Worm (Caenorhabditis elegans) whole organism, L2 larva: ENCODE measurements around the gene F02C12.2.

ENCODE experiments used
- C34F6.9 ChIP-seq: fragments of 150-350 bp; optimal IDR thresholded peaks from 2 replicates; lab custom pipeline; 2014; ENCODE audit warnings: missing biosample characterization, missing genetic modification characterization
- F13H6.1 ChIP-seq: sonication (generic microtip); optimal IDR thresholded peaks from 2 replicates; lab custom pipeline; 2016; ENCODE audit warnings: missing genetic modification characterization, missing compliant biosample characterization
- R02D3.7 ChIP-seq: fragments of 150-350 bp; optimal IDR thresholded peaks from 2 replicates; lab custom pipeline; 2014; ENCODE audit warnings: missing biosample characterization, missing genetic modification characterization
- alr-1 ChIP-seq: fragments of 150-350 bp; optimal IDR thresholded peaks from 2 replicates; lab custom pipeline; 2014; ENCODE audit warnings: missing biosample characterization, missing genetic modification characterization
- ama-1 ChIP-seq: fragments of 150-350 bp; optimal IDR thresholded peaks from 2 replicates; lab custom pipeline; 2018; ENCODE audit warnings: inconsistent platforms
- blmp-1 ChIP-seq: sonication (generic microtip); optimal IDR thresholded peaks from 2 replicates; lab custom pipeline; 2017; ENCODE audit warnings: missing genetic modification characterization, mild to moderate bottlenecking, missing compliant biosample characterization, antibody characterized with exemption, moderate library complexity; ENCODE audit not compliant: insufficient read depth
- ceh-16 ChIP-seq: fragments of 150-350 bp; optimal IDR thresholded peaks from 2 replicates; lab custom pipeline; 2014; ENCODE audit warnings: missing biosample characterization, missing genetic modification characterization
- crh-2 ChIP-seq: sonication (generic microtip); optimal IDR thresholded peaks from 2 replicates; lab custom pipeline; 2017; ENCODE audit warnings: missing biosample characterization, missing genetic modification characterization
- dmd-4 ChIP-seq: sonication (generic microtip); optimal IDR thresholded peaks from 2 replicates; lab custom pipeline; 2017; ENCODE audit warnings: missing biosample characterization, missing genetic modification characterization
- elt-3 ChIP-seq: sonication (generic microtip); optimal IDR thresholded peaks from 2 replicates; lab custom pipeline; 2017; ENCODE audit warnings: missing biosample characterization, missing genetic modification characterization
- fos-1 ChIP-seq: fragments of 150-350 bp; optimal IDR thresholded peaks from 2 replicates; lab custom pipeline; 2014; ENCODE audit warnings: missing biosample characterization, missing genetic modification characterization
- gmeb-1 ChIP-seq: fragments of 150-350 bp; optimal IDR thresholded peaks from 2 replicates; lab custom pipeline; 2014; ENCODE audit warnings: missing biosample characterization, missing genetic modification characterization
- lin-13 ChIP-seq: fragments of 150-350 bp; optimal IDR thresholded peaks from 2 replicates; lab custom pipeline; 2014; ENCODE audit warnings: missing biosample characterization, missing genetic modification reagents, missing genetic modification characterization
- lsy-2 ChIP-seq, 2 experiments: fragments of 150-350 bp in 1 of 2; sonication (generic microtip) in 1 of 2; optimal IDR thresholded peaks; 2 replicates each; lab custom pipeline; 2014 to 2017; ENCODE audit warnings: missing biosample characterization in 2 of 2, missing genetic modification characterization in 2 of 2
- mbf-1 ChIP-seq: sonication (generic microtip); optimal IDR thresholded peaks from 2 replicates; lab custom pipeline; 2017; ENCODE audit warnings: missing biosample characterization, missing genetic modification characterization
- mdl-1 ChIP-seq, 2 experiments: fragments of 150-350 bp in 1 of 2; sonication (generic microtip) in 1 of 2; optimal IDR thresholded peaks; 2 replicates each; lab custom pipeline; 2017; ENCODE audit warnings: missing biosample characterization in 2 of 2, missing genetic modification characterization in 2 of 2
- nhr-10 ChIP-seq: sonication (generic microtip); optimal IDR thresholded peaks from 2 replicates; lab custom pipeline; 2017; ENCODE audit warnings: missing biosample characterization, missing genetic modification characterization
- nhr-129 ChIP-seq: fragments of 150-350 bp; optimal IDR thresholded peaks from 2 replicates; lab custom pipeline; 2014; ENCODE audit warnings: missing biosample characterization, missing genetic modification characterization
- nhr-21 ChIP-seq: fragments of 150-350 bp; optimal IDR thresholded peaks from 2 replicates; lab custom pipeline; 2014; ENCODE audit warnings: missing biosample characterization, missing genetic modification characterization
- nhr-23 ChIP-seq: fragments of 150-350 bp; optimal IDR thresholded peaks from 2 replicates; lab custom pipeline; 2014; ENCODE audit warnings: missing biosample characterization, missing genetic modification reagents, missing genetic modification characterization
- nhr-237 ChIP-seq: fragments of 150-350 bp; optimal IDR thresholded peaks from 2 replicates; lab custom pipeline; 2014; ENCODE audit warnings: missing biosample characterization, missing genetic modification characterization
- nhr-25 ChIP-seq: fragments of 150-350 bp; sonication (generic microtip); optimal IDR thresholded peaks from 3 replicates; lab custom pipeline; 2014; ENCODE audit warnings: missing biosample characterization, missing genetic modification characterization
- nhr-6 ChIP-seq: fragments of 150-350 bp; optimal IDR thresholded peaks from 2 replicates; lab custom pipeline; 2014; ENCODE audit warnings: missing biosample characterization, missing genetic modification characterization
- nhr-77 ChIP-seq: fragments of 150-350 bp; optimal IDR thresholded peaks from 2 replicates; lab custom pipeline; 2014; ENCODE audit warnings: missing biosample characterization, missing genetic modification characterization
- peb-1 ChIP-seq: fragments of 150-350 bp; optimal IDR thresholded peaks from 2 replicates; lab custom pipeline; 2014; ENCODE audit warnings: missing biosample characterization, missing genetic modification characterization
- sem-4 ChIP-seq: fragments of 150-350 bp; optimal IDR thresholded peaks from 2 replicates; lab custom pipeline; 2014; ENCODE audit warnings: missing biosample characterization, missing genetic modification reagents, missing genetic modification characterization
- sma-9 ChIP-seq, 2 experiments: fragments of 150-350 bp in 1 of 2; sonication (generic microtip) in 1 of 2; optimal IDR thresholded peaks; 2 replicates each; lab custom pipeline; 2014 to 2016; ENCODE audit warnings: missing genetic modification characterization in 2 of 2, mild to moderate bottlenecking in 1 of 2, missing biosample characterization in 1 of 2, missing compliant biosample characterization in 1 of 2, missing genetic modification reagents in 1 of 2, moderate library complexity in 1 of 2
- snpc-4 ChIP-seq: fragments of 150-350 bp; optimal IDR thresholded peaks from 2 replicates; lab custom pipeline; 2014; ENCODE audit warnings: missing biosample characterization, missing genetic modification characterization
- unc-55 ChIP-seq: fragments of 150-350 bp; sonication (generic microtip); optimal IDR thresholded peaks from 3 replicates; lab custom pipeline; 2014; ENCODE audit warnings: missing biosample characterization, missing genetic modification reagents, missing genetic modification characterization
- ztf-1 ChIP-seq: fragments of 200-800 bp; sonication (Bioruptor generic); conservative IDR thresholded peaks from 2 replicates; pipeline ENCODE4 v1.3.6; 2022; ENCODE audit warnings: missing genetic modification characterization, missing compliant biosample characterization
- ztf-4 ChIP-seq: fragments of 150-350 bp; optimal IDR thresholded peaks from 2 replicates; lab custom pipeline; 2014; ENCODE audit warnings: missing biosample characterization, missing genetic modification characterization

Gene F02C12.2

ce11 chrX:13352164-13352563 lies 47.0 kb downstream of the F02C12.2 start:
- TF ChIP-seq R02D3.7 (tag; lab: Kevin White, UChicago), result no peak
- peak; percentile 38 for TF ChIP-seq nhr-21 (tag; lab: Kevin White, UChicago)
- peak; percentile 73 for TF ChIP-seq sma-9 (GFP tag; optimal IDR thresholded peaks at IDR 0.05; lab: Kevin White, UChicago)
- TF ChIP-seq sma-9 (tag; optimal IDR thresholded peaks at IDR 0.05; lab: Kevin White, UChicago), result no peak
- peak; percentile 40 for TF ChIP-seq crh-2
- TF ChIP-seq, all 48 proteins: peak for 3

DNA sequence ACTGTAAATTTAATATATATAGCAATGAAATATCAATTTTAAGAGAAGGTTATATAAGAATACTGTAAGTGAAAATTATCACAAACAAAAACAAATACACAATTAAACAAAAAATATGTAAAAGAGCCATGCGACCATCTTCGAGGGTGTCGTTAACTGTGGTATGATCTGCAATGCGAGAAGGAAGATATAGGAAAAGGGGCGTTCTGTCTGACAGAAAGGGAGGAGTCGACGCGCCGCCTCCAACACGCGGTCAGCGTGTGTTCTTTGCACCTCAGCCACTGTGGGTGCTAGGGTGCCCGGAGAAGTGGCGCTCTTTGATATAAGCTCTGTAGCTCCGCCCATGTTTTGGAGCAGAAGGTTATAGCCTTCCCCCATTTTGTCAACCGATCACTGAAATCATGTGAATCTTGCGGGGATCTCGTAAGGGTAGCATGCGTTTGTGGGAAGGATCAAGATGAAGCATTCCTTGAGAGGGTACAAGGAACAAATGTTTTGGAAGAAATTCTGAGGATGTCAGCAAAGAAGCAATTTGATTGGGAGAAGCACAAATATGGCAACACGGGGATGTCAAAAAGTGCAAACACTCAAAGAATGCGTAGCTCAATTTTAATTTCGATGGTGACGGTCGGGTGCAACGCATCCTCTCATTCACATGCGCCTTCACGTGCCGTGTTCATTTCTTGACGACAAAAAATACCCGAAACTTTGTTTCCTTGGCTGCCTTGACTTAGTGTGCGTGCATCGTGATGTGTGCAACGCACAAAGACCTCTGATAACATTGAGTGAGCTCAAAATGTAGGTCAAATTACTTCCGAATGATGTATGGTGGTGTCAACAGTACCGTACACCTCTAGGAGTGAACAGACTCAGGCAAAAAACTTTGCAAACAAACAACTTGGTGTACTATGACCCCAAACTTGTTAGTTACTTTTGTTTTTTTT lies 48.0 kb downstream of the F02C12.2 start, which contains the start of gene mxl-3:
Gene mxl-3, minus strand, starts transcription at position 1 of the 944 bp plus-strand sequence.
- TF ChIP-seq nhr-129 (tag; lab: Kevin White, UChicago), result peak; percentile 53
- no peak for TF ChIP-seq nhr-237 (tag; lab: Kevin White, UChicago)
- no peak for TF ChIP-seq sem-4 (tag; lab: Kevin White, UChicago)
- no peak for TF ChIP-seq dmd-4
- TF ChIP-seq C34F6.9 (tag; lab: Kevin White, UChicago), result peak; percentile 2
- peak; percentile 14 for TF ChIP-seq fos-1
- TF ChIP-seq unc-55 (GFP tag; lab: Kevin White, UChicago), result no peak
- TF ChIP-seq nhr-23 (tag; lab: Kevin White, UChicago), result no peak
- TF ChIP-seq lsy-2 (tag; optimal IDR thresholded peaks at IDR 0.05; lab: Kevin White, UChicago), result peak in 1 of 2 experiments; percentile 55
- TF ChIP-seq alr-1 (tag; lab: Kevin White, UChicago), result no peak
- TF ChIP-seq nhr-6 (tag; lab: Kevin White, UChicago), result no peak
- peak; percentile 73 for TF ChIP-seq ama-1
- TF ChIP-seq ztf-4 (tag; lab: Kevin White, UChicago), result no peak
- peak; percentile 88 for TF ChIP-seq sma-9 (GFP tag; optimal IDR thresholded peaks at IDR 0.05; lab: Kevin White, UChicago)
- TF ChIP-seq sma-9 (tag; optimal IDR thresholded peaks at IDR 0.05; lab: Kevin White, UChicago), result no peak
- TF ChIP-seq F13H6.1, result peak; percentile 57
- TF ChIP-seq mbf-1 (tag; lab: Kevin White, UChicago), result no peak
- no peak for TF ChIP-seq ceh-16 (tag; lab: Kevin White, UChicago)
- TF ChIP-seq nhr-10 (tag; lab: Kevin White, UChicago), result no peak
- peak; percentile 65 for TF ChIP-seq nhr-21 (tag; lab: Kevin White, UChicago)
- TF ChIP-seq peb-1, result no peak
- peak; percentile 48 for TF ChIP-seq lin-13 (GFP tag; lab: Kevin White, UChicago)
- TF ChIP-seq blmp-1 (tag; lab: Kevin White, UChicago), result peak; percentile 58
- no peak for TF ChIP-seq elt-3 (tag; lab: Kevin White, UChicago)
- TF ChIP-seq nhr-25 (tag; lab: Kevin White, UChicago), result peak; percentile 44
- no peak for TF ChIP-seq snpc-4 (tag; lab: Kevin White, UChicago)
- TF ChIP-seq gmeb-1, result peak; percentile 15
- no peak for TF ChIP-seq R02D3.7 (tag; lab: Kevin White, UChicago)
- peak in 1 of 2 experiments; percentile 11 for TF ChIP-seq mdl-1 (tag; optimal IDR thresholded peaks at IDR 0.05; lab: Kevin White, UChicago)
- TF ChIP-seq nhr-77 (tag; lab: Kevin White, UChicago), result no peak

DNA sequence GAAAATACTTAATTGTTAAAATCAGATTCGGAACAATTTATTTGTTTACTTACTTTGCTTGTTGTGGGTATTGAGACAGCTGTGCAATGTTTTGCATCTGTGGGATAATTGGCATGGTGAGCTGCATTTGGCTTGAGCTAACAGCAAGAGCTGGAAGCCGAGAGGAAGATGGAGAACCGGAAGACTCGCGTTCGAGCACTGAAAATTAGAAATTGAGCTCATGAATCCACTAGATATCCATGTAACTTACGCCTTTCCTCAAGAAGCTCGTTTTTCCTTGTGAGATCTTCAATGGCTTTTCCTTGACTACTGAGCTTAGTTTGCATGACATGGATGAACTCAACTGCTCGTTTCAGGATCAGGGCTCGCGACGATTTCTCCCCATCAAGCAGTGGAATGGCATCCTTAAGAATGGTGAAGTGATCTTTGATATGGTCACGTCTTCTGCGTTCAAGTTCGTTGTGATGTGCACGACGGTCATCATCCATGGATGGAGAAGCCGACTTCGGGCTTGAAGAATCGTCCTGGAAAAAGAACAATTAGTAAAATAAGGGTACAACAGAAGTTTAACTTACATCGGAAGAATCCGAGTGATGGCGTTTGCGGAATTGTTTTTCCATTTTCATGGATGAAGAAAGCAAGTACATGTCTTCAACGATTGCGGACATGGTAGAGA lies 48.9 kb downstream of the F02C12.2 start:
- TF ChIP-seq nhr-129 (tag; lab: Kevin White, UChicago) (peak; percentile 4), nhr-10 (tag; lab: Kevin White, UChicago) (no peak), ztf-1 (GFP tag; lab: Robert Waterston, UW) (0 out of 2 replicates have a peak, but pooled peaks have one; percentile 64)
